Worm (Caenorhabditis elegans): Measurements from ENCODE around the gene Y116F11B.2.
"Not testable (repeated sequence)": the region's sequence is repeated elsewhere in the genome, so short reads cannot be mapped to it uniquely, and the experiment has no call there.

Y116F11B.2 gene

DNA sequence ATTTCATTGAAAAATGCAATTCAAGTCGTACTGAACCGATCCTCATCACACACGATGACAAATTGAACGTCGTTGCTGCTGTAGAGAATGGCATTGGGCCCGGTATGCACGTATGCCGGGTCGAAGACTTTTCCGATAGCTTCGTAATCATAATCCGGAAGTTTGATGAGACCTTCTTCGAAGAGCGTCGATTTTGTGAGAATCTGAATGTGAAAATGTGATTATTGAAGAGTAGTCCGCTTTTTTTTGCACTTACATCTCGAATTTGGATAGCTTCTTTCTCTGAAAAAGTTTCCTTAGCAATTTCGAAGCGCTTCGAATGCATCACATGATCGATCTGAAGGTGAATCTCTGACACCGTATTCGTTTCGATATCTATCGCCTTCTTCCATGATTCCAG lies 23.7 kb downstream of the Y116F11B.2 start, which contains the start of gene fbxa-118:
TSS of gene fbxa-118 (minus strand) at position 101 of the 400 bp plus-strand sequence.
- TF ChIP-seq ceh-79 (tag; optimal IDR thresholded peaks at IDR 0.05) (no peak), Y53G8AR.9 (GFP tag; conservative IDR thresholded peaks at IDR 0.05) (no peak), attf-6 (GFP tag; IDR thresholded peaks at IDR 0.05) (no peak), nhr-90 (tag; optimal IDR thresholded peaks at IDR 0.05) (no peak), lir-1 (GFP tag; conservative IDR thresholded peaks at IDR 0.05) (no peak), hrde-1 (tag; optimal IDR thresholded peaks at IDR 0.05; ENCODE audit: borderline replicate concordance) (no peak), dox-1 (GFP tag; IDR thresholded peaks at IDR 0.05) (no peak), ama-1 (optimal IDR thresholded peaks at IDR 0.05) (no peak), ama-1 (GFP tag; optimal IDR thresholded peaks at IDR 0.05) (no peak), madf-8 (GFP tag; conservative IDR thresholded peaks at IDR 0.05) (no peak), nfya-1 (tag; optimal IDR thresholded peaks at IDR 0.05; ENCODE audit: borderline replicate concordance, insufficient read depth) (no peak), madf-3 (GFP tag; IDR thresholded peaks at IDR 0.05) (no peak), ztf-3 (GFP tag; optimal IDR thresholded peaks at IDR 0.05) (no peak), aptf-3 (GFP tag; IDR thresholded peaks at IDR 0.05) (no peak), F57A8.1 (GFP tag; optimal IDR thresholded peaks at IDR 0.05) (no peak), nhr-27 (tag; optimal IDR thresholded peaks at IDR 0.05) (no peak), C17E4.6 (GFP tag; IDR thresholded peaks at IDR 0.05) (no peak), rcor-1 (GFP tag; IDR thresholded peaks at IDR 0.05) (no peak), lin-40 (tag; optimal IDR thresholded peaks at IDR 0.05) (no peak)

ce11 chrV:19771660-19772059 lies 29.3 kb downstream of the Y116F11B.2 start, which contains the start of gene M162.15:
M162.15 (minus strand) TSS chrV:19771760.
- no peak for TF ChIP-seq F23B12.7 (tag; optimal IDR thresholded peaks at IDR 0.05; ENCODE audit: insufficient read depth)
- no peak for TF ChIP-seq hrde-1 (tag; optimal IDR thresholded peaks at IDR 0.05; ENCODE audit: borderline replicate concordance)
- no peak for TF ChIP-seq C06A6.2 (GFP tag; conservative IDR thresholded peaks at IDR 0.05)
- no peak for TF ChIP-seq pha-4 (tag; optimal IDR thresholded peaks at IDR 0.05)
- no peak for TF ChIP-seq snpc-3.4 (tag; optimal IDR thresholded peaks at IDR 0.05)
- TF ChIP-seq cebp-2 (GFP tag; IDR thresholded peaks at IDR 0.05): no peak
- TF ChIP-seq aptf-3 (GFP tag; IDR thresholded peaks at IDR 0.05): no peak
- TF ChIP-seq lin-35 (GFP tag; optimal IDR thresholded peaks at IDR 0.05): no peak
- TF ChIP-seq ceh-100 (GFP tag; IDR thresholded peaks at IDR 0.05): no peak
- no peak for TF ChIP-seq tlf-1 (GFP tag; optimal IDR thresholded peaks at IDR 0.05)
- TF ChIP-seq lsy-27 (tag; optimal IDR thresholded peaks at IDR 0.05; ENCODE audit: borderline replicate concordance, insufficient read depth): no peak
- TF ChIP-seq nhr-27 (tag; optimal IDR thresholded peaks at IDR 0.05): no peak
- no peak for TF ChIP-seq B0035.1 (tag; optimal IDR thresholded peaks at IDR 0.05)
- no peak for TF ChIP-seq unc-130 (GFP tag; optimal IDR thresholded peaks at IDR 0.05)
- no peak for TF ChIP-seq Y53G8AR.9 (GFP tag; conservative IDR thresholded peaks at IDR 0.05)

- TF ChIP-seq hmg-1.2 (GFP tag; IDR thresholded peaks at IDR 0.05) (peak; percentile 65), xnd-1 (tag; optimal IDR thresholded peaks at IDR 0.05) (peak; percentile 86), hrde-1 (tag; optimal IDR thresholded peaks at IDR 0.05; ENCODE audit: borderline replicate concordance) (peak; percentile 2), lsl-1 (GFP tag; optimal IDR thresholded peaks at IDR 0.05) (peak; percentile 19), unc-130 (GFP tag; optimal IDR thresholded peaks at IDR 0.05) (peak; percentile 60), D2030.7 (GFP tag; IDR thresholded peaks at IDR 0.05) (peak; percentile 32; the same call in 1 of the 2 replicates), madf-6 (GFP tag; IDR thresholded peaks at IDR 0.05) (peak; percentile 64), snpc-4 (tag; optimal IDR thresholded peaks at IDR 0.05) (peak in 1 of 4 experiments; percentile 56)
- TF ChIP-seq snpc-4 (GFP tag; optimal IDR thresholded peaks at IDR 0.05): not testable (repeated sequence)
Observed at ce11 chrV:19770837-19771236, 30.1 kb downstream of the Y116F11B.2 start.
